Fruit fly (Drosophila melanogaster) whole organism, wandering third instar larva: ENCODE results near the gene dsh.

Experiments used
- CG32264 ChIP-seq: fragments of 200-800 bp; sonication (Bioruptor generic); optimal IDR thresholded peaks from 2 replicates; lab custom pipeline; 2016; ENCODE audit warnings: missing biosample characterization, missing genetic modification characterization
- Dfd ChIP-seq: fragments of >200 bp; optimal IDR thresholded peaks from 2 replicates; lab custom pipeline; 2017; ENCODE audit warnings: missing biosample characterization, missing genetic modification characterization
- GATAd ChIP-seq: sonication (Bioruptor generic); optimal IDR thresholded peaks from 2 replicates; lab custom pipeline; 2016; ENCODE audit warnings: missing biosample characterization, missing genetic modification characterization
- HLH106 ChIP-seq: fragments of 200-800 bp; optimal IDR thresholded peaks from 3 replicates; lab custom pipeline; 2019; ENCODE audit warnings: missing biosample characterization, mild to moderate bottlenecking, missing genetic modification characterization, moderate library complexity
- Hnf4 ChIP-seq: fragments of 200-800 bp; sonication (Bioruptor generic); optimal IDR thresholded peaks from 2 replicates; lab custom pipeline; 2016; ENCODE audit warnings: missing biosample characterization, mild to moderate bottlenecking, missing genetic modification characterization
- Hr78 ChIP-seq: fragments of >200 bp; optimal IDR thresholded peaks from 2 replicates; lab custom pipeline; 2017; ENCODE audit warnings: missing biosample characterization, missing genetic modification characterization
- Hr83 ChIP-seq: fragments of 200-300 bp; sonication (Bioruptor generic); optimal IDR thresholded peaks from 2 replicates; lab custom pipeline; 2016; ENCODE audit warnings: missing biosample characterization, mild to moderate bottlenecking, missing genetic modification characterization, moderate library complexity; ENCODE audit not compliant: poor library complexity, severe bottlenecking
- Jra ChIP-seq: sonication (Bioruptor generic); optimal IDR thresholded peaks from 2 replicates; lab custom pipeline; 2016; ENCODE audit warnings: missing biosample characterization, missing genetic modification characterization
- Mio ChIP-seq: sonication (Bioruptor generic); optimal IDR thresholded peaks from 2 replicates; lab custom pipeline; 2016; ENCODE audit warnings: missing biosample characterization, missing genetic modification characterization
- Myc ChIP-seq: fragments of >200 bp; optimal IDR thresholded peaks from 2 replicates; lab custom pipeline; 2017
- N ChIP-seq: fragments of >200 bp; optimal IDR thresholded peaks from 2 replicates; lab custom pipeline; 2018; ENCODE audit warnings: missing biosample characterization, missing external identifiers, missing genetic modification characterization
- Rel ChIP-seq, 2 experiments: fragments of 200-800 bp; sonication (Bioruptor generic) in 1 of 2; optimal IDR thresholded peaks; 2 replicates in 1 of 2; 3 replicates in 1 of 2; lab custom pipeline; 2016 to 2019; ENCODE audit warnings: mild to moderate bottlenecking in 2 of 2, missing biosample characterization in 2 of 2, missing genetic modification characterization in 2 of 2, moderate library complexity in 1 of 2
- Sp1 ChIP-seq: fragments of 200-800 bp; sonication (Bioruptor generic); optimal IDR thresholded peaks from 3 replicates; lab custom pipeline; 2019; ENCODE audit warnings: missing biosample characterization, mild to moderate bottlenecking, missing genetic modification characterization, moderate library complexity
- brk ChIP-seq: fragments of 200-800 bp; sonication (Bioruptor generic); optimal IDR thresholded peaks from 2 replicates; lab custom pipeline; 2016; ENCODE audit warnings: missing biosample characterization, mild to moderate bottlenecking, missing genetic modification characterization
- dl ChIP-seq, 2 experiments: fragments of 175-275, 200-275 bp in 1 of 2; fragments of 200-275 bp in 1 of 2; sonication (Bioruptor generic); optimal IDR thresholded peaks; lab custom pipeline; 2018; ENCODE audit warnings: mild to moderate bottlenecking in 2 of 2, missing biosample characterization in 2 of 2, missing genetic modification characterization in 2 of 2, moderate library complexity in 2 of 2; ENCODE audit not compliant: partially characterized antibody in 2 of 2, insufficient read depth in 1 of 2
- dmrt93B ChIP-seq: fragments of 200-800 bp; sonication (Bioruptor generic); optimal IDR thresholded peaks from 2 replicates; lab custom pipeline; 2018; ENCODE audit warnings: missing biosample characterization, mild to moderate bottlenecking, missing genetic modification characterization
- dsf ChIP-seq: sonication (Bioruptor generic); optimal IDR thresholded peaks from 2 replicates; lab custom pipeline; 2016; ENCODE audit warnings: missing biosample characterization, missing genetic modification characterization, borderline replicate concordance
- ey ChIP-seq: fragments of 200-800 bp; sonication (Bioruptor generic); optimal IDR thresholded peaks from 2 replicates; lab custom pipeline; 2016; ENCODE audit warnings: missing biosample characterization, missing genetic modification characterization
- foxo ChIP-seq, 2 experiments: fragments of 200-800 bp; sonication (Bioruptor generic); optimal IDR thresholded peaks; 2 replicates in 1 of 2; 3 replicates in 1 of 2; lab custom pipeline; 2016 to 2017; ENCODE audit warnings: missing biosample characterization in 2 of 2, missing genetic modification characterization in 2 of 2
- fru ChIP-seq: fragments of 200-800 bp; sonication (Bioruptor generic); optimal IDR thresholded peaks from 3 replicates; lab custom pipeline; 2016; ENCODE audit warnings: missing biosample characterization, mild to moderate bottlenecking, missing genetic modification characterization
- h ChIP-seq: fragments of 200-800 bp; sonication (Bioruptor generic); optimal IDR thresholded peaks from 3 replicates; lab custom pipeline; 2016; ENCODE audit warnings: missing biosample characterization, mild to moderate bottlenecking, missing genetic modification characterization
- jim ChIP-seq: fragments of 175-275, 200-325 bp; sonication (Bioruptor generic); optimal IDR thresholded peaks from 2 replicates; lab custom pipeline; 2016; ENCODE audit warnings: missing biosample characterization, mild to moderate bottlenecking, missing genetic modification characterization
- lola ChIP-seq: fragments of >200 bp; optimal IDR thresholded peaks from 2 replicates; lab custom pipeline; 2017; ENCODE audit warnings: missing biosample characterization, missing genetic modification characterization
- pan ChIP-seq: fragments of >200 bp; optimal IDR thresholded peaks from 2 replicates; lab custom pipeline; 2017
- psq ChIP-seq: fragments of 200-800 bp; sonication (Bioruptor generic); optimal IDR thresholded peaks from 3 replicates; lab custom pipeline; 2017; ENCODE audit warnings: missing biosample characterization, mild to moderate bottlenecking, missing genetic modification characterization, moderate library complexity
- rgr ChIP-seq: fragments of 200-800 bp; sonication (Bioruptor generic); optimal IDR thresholded peaks from 3 replicates; lab custom pipeline; 2016; ENCODE audit warnings: missing biosample characterization, mild to moderate bottlenecking, missing genetic modification characterization
- sage ChIP-seq: fragments of 200-800 bp; sonication (Bioruptor generic); optimal IDR thresholded peaks from 2 replicates; lab custom pipeline; 2016; ENCODE audit warnings: missing biosample characterization, mild to moderate bottlenecking, missing genetic modification characterization
- sv ChIP-seq: fragments of 200-800 bp; sonication (Bioruptor generic); optimal IDR thresholded peaks from 3 replicates; lab custom pipeline; 2016; ENCODE audit warnings: missing biosample characterization, missing genetic modification characterization
- tai ChIP-seq: sonication (Bioruptor generic); optimal IDR thresholded peaks from 2 replicates; lab custom pipeline; 2016; ENCODE audit warnings: missing biosample characterization, missing genetic modification characterization
- usp ChIP-seq: fragments of >200 bp; optimal IDR thresholded peaks from 2 replicates; lab custom pipeline; 2017; ENCODE audit warnings: missing biosample characterization, missing genetic modification characterization
- woc ChIP-seq: sonication (Bioruptor generic); optimal IDR thresholded peaks from 2 replicates; lab custom pipeline; 2016; ENCODE audit warnings: missing biosample characterization, mild to moderate bottlenecking, missing genetic modification characterization

The dsh gene

dm6 chrX:11351351-11351750, 4.3 kb upstream of the dsh start (continued):
- TF ChIP-seq CG32264 (GFP tag; lab: Kevin White, UChicago) (peak; percentile 83), dl (GFP tag; optimal IDR thresholded peaks at IDR 0.05; lab: Kevin White, UChicago; ENCODE audit: insufficient read depth in 1 of 2, partially characterized antibody in 2 of 2) (no peak), foxo (GFP tag; optimal IDR thresholded peaks at IDR 0.05; lab: Kevin White, UChicago) (peak; percentile 46 to 96)
- TF ChIP-seq, all 38 proteins: peak for 23

- no peak for TF ChIP-seq sage (GFP tag; lab: Kevin White, UChicago)
- TF ChIP-seq HLH106 = no peak
- TF ChIP-seq ey = no peak
- TF ChIP-seq Hr83 (GFP tag; lab: Kevin White, UChicago) = no peak
- no peak for TF ChIP-seq woc (GFP tag; lab: Kevin White, UChicago)
- TF ChIP-seq pan (lab: Kevin White, UChicago) = no peak
- no peak for TF ChIP-seq rgr (GFP tag; lab: Kevin White, UChicago)
- no peak for TF ChIP-seq Jra (GFP tag; lab: Kevin White, UChicago)
- TF ChIP-seq CG32264 (GFP tag; lab: Kevin White, UChicago) = no peak
- no peak for TF ChIP-seq dsf (GFP tag; lab: Kevin White, UChicago)
- no peak for TF ChIP-seq Dfd (GFP tag; lab: Kevin White, UChicago)
- no peak for TF ChIP-seq psq (GFP tag; lab: Kevin White, UChicago)
- no peak for TF ChIP-seq N (GFP tag; lab: Kevin White, UChicago)
- no peak for TF ChIP-seq usp (GFP tag; lab: Kevin White, UChicago)
Observed at dm6 chrX:11356648-11357047, 967 bp downstream of the dsh start.

dm6 chrX:11359081-11359481, 3.4 kb downstream of the dsh start, which contains the start of gene Pa1:
Gene Pa1, plus strand, starts transcription at chrX:11359236.
- no peak for TF ChIP-seq ey
- no peak for TF ChIP-seq foxo (GFP tag; optimal IDR thresholded peaks at IDR 0.05; lab: Kevin White, UChicago)
- TF ChIP-seq jim (GFP tag; lab: Kevin White, UChicago) = no peak
- peak; percentile 10 for TF ChIP-seq Hr83 (GFP tag; lab: Kevin White, UChicago)
- TF ChIP-seq woc (GFP tag; lab: Kevin White, UChicago) = no peak
- no peak for TF ChIP-seq Rel (GFP tag; optimal IDR thresholded peaks at IDR 0.05; lab: Kevin White, UChicago)
- TF ChIP-seq Rel (tag; optimal IDR thresholded peaks at IDR 0.05; lab: Kevin White, UChicago) = peak; percentile 8
- no peak for TF ChIP-seq tai
- TF ChIP-seq Sp1 (GFP tag; lab: Kevin White, UChicago) = peak; percentile 24
- no peak for TF ChIP-seq brk (GFP tag; lab: Kevin White, UChicago)
- TF ChIP-seq CG32264 (GFP tag; lab: Kevin White, UChicago) = no peak

- TF ChIP-seq Hr78 (GFP tag; lab: Kevin White, UChicago) = no peak
- no peak for TF ChIP-seq lola (GFP tag; lab: Kevin White, UChicago)
- TF ChIP-seq usp (GFP tag; lab: Kevin White, UChicago) = no peak
- TF ChIP-seq N (GFP tag; lab: Kevin White, UChicago) = no peak
- no peak for TF ChIP-seq h (GFP tag; lab: Kevin White, UChicago)
- TF ChIP-seq rgr (GFP tag; lab: Kevin White, UChicago) = no peak
- TF ChIP-seq dmrt93B (GFP tag; lab: Kevin White, UChicago) = no peak
- TF ChIP-seq dsf (GFP tag; lab: Kevin White, UChicago) = no peak
- no peak for TF ChIP-seq Rel (GFP tag; optimal IDR thresholded peaks at IDR 0.05; lab: Kevin White, UChicago)
- peak; percentile 14 for TF ChIP-seq Rel (tag; optimal IDR thresholded peaks at IDR 0.05; lab: Kevin White, UChicago)
- no peak for TF ChIP-seq jim (GFP tag; lab: Kevin White, UChicago)
- no peak for TF ChIP-seq Hnf4
- TF ChIP-seq Mio = no peak
- no peak for TF ChIP-seq HLH106
- TF ChIP-seq Myc = peak; percentile 69
- no peak for TF ChIP-seq pan (lab: Kevin White, UChicago)
- TF ChIP-seq foxo (GFP tag; optimal IDR thresholded peaks at IDR 0.05; lab: Kevin White, UChicago) = no peak
- TF ChIP-seq Jra (GFP tag; lab: Kevin White, UChicago) = peak; percentile 12
- TF ChIP-seq GATAd (GFP tag; lab: Kevin White, UChicago) = no peak
Observed at dm6 chrX:11367783-11368509, 12.3 kb downstream of the dsh start, which contains the start of the genes hop and Tim8. Gene hop, minus strand, starts transcription at chrX:11368098. Gene Tim8, plus strand, starts transcription at chrX:11368445.

dm6 chrX:11369374-11369773, 13.7 kb downstream of the dsh start, which contains the start of gene dlg1:
Gene dlg1, plus strand, starts transcription at chrX:11369665.
- TF ChIP-seq sv (GFP tag; lab: Kevin White, UChicago) (no peak), dl (GFP tag; optimal IDR thresholded peaks at IDR 0.05; lab: Kevin White, UChicago; ENCODE audit: insufficient read depth in 1 of 2, partially characterized antibody in 2 of 2) (no peak), jim (GFP tag; lab: Kevin White, UChicago) (no peak), fru (GFP tag; lab: Kevin White, UChicago) (no peak)
